Worm (Caenorhabditis elegans) whole organism, L3 larva: ENCODE measurements around the gene W02G9.4.
A peak's percentile ranks its signal among the peaks of the same experiment; 100 is the strongest.

Experiments
- R02D3.7 ChIP-seq: fragments of 150-350 bp; optimal IDR thresholded peaks from 2 replicates; lab custom pipeline; 2014; ENCODE audit warnings: missing biosample characterization, missing genetic modification characterization
- ZK546.5 ChIP-seq: sonication (generic microtip); optimal IDR thresholded peaks from 2 replicates; lab custom pipeline; 2017; ENCODE audit warnings: missing biosample characterization, missing genetic modification characterization
- aly-2 ChIP-seq: fragments of 150-350 bp; optimal IDR thresholded peaks from 2 replicates; lab custom pipeline; 2014; ENCODE audit warnings: missing biosample characterization, missing genetic modification characterization
- ceh-28 ChIP-seq: fragments of 150-350 bp; optimal IDR thresholded peaks from 2 replicates; lab custom pipeline; 2014; ENCODE audit warnings: missing biosample characterization, missing genetic modification reagents, missing genetic modification characterization
- ceh-82 ChIP-seq: fragments of 150-350 bp; optimal IDR thresholded peaks from 2 replicates; lab custom pipeline; 2014; ENCODE audit warnings: missing biosample characterization, missing genetic modification characterization
- ceh-9 ChIP-seq: sonication (generic microtip); optimal IDR thresholded peaks from 2 replicates; lab custom pipeline; 2018; ENCODE audit warnings: missing biosample characterization, missing genetic modification characterization
- egl-27 ChIP-seq: sonication (generic microtip); optimal IDR thresholded peaks from 4 replicates; lab custom pipeline; 2017; ENCODE audit warnings: missing biosample characterization, missing genetic modification reagents, missing genetic modification characterization
- elt-2 ChIP-seq: sonication (generic microtip); optimal IDR thresholded peaks from 2 replicates; lab custom pipeline; 2016; ENCODE audit warnings: missing genetic modification reagents, mild to moderate bottlenecking, missing genetic modification characterization, missing compliant biosample characterization
- elt-3 ChIP-seq, 3 experiments: fragments of 150-350 bp in 1 of 3; sonication (generic microtip) in 2 of 3; optimal IDR thresholded peaks; 2 replicates in 2 of 3; 4 replicates in 1 of 3; lab custom pipeline; 2014 to 2017; ENCODE audit warnings: missing biosample characterization in 3 of 3, missing genetic modification characterization in 3 of 3
- eor-1 ChIP-seq, 2 experiments: fragments of 150-350 bp; optimal IDR thresholded peaks; 2 replicates each; lab custom pipeline; 2014 to 2018; ENCODE audit warnings: missing biosample characterization in 2 of 2, missing genetic modification characterization in 2 of 2
- fkh-10 ChIP-seq: sonication (generic microtip); optimal IDR thresholded peaks from 2 replicates; lab custom pipeline; 2017; ENCODE audit warnings: missing biosample characterization, missing genetic modification reagents, missing genetic modification characterization
- fkh-2 ChIP-seq: fragments of 150-350 bp; optimal IDR thresholded peaks from 2 replicates; lab custom pipeline; 2014; ENCODE audit warnings: missing biosample characterization, missing genetic modification reagents, missing genetic modification characterization
- fos-1 ChIP-seq: fragments of 150-350 bp; optimal IDR thresholded peaks from 2 replicates; lab custom pipeline; 2014; ENCODE audit warnings: missing biosample characterization, missing genetic modification characterization
- hmg-11 ChIP-seq: sonication (generic microtip); optimal IDR thresholded peaks from 2 replicates; lab custom pipeline; 2016; ENCODE audit warnings: missing genetic modification characterization, missing compliant biosample characterization
- jun-1 ChIP-seq: fragments of 150-350 bp; optimal IDR thresholded peaks from 2 replicates; lab custom pipeline; 2014; ENCODE audit warnings: missing biosample characterization, missing genetic modification reagents, missing genetic modification characterization
- lin-15B ChIP-seq: fragments of 150-350 bp; optimal IDR thresholded peaks from 2 replicates; lab custom pipeline; 2014; ENCODE audit warnings: missing biosample characterization, missing genetic modification characterization
- lin-39 ChIP-seq: fragments of 150-350 bp; optimal IDR thresholded peaks from 2 replicates; lab custom pipeline; 2018; ENCODE audit warnings: missing biosample characterization, missing genetic modification reagents, missing genetic modification characterization
- mdl-1 ChIP-seq: fragments of 150-350 bp; optimal IDR thresholded peaks from 2 replicates; lab custom pipeline; 2014; ENCODE audit warnings: missing biosample characterization, missing genetic modification characterization
- nfya-1 ChIP-seq: sonication (generic microtip); optimal IDR thresholded peaks from 2 replicates; lab custom pipeline; 2017; ENCODE audit warnings: missing genetic modification characterization, mild to moderate bottlenecking, missing compliant biosample characterization, antibody characterized with exemption, moderate library complexity; ENCODE audit not compliant: insufficient read depth
- nhr-11 ChIP-seq: fragments of 150-350 bp; optimal IDR thresholded peaks from 2 replicates; lab custom pipeline; 2014; ENCODE audit warnings: missing biosample characterization, missing genetic modification characterization
- nhr-23 ChIP-seq: fragments of 150-350 bp; optimal IDR thresholded peaks from 2 replicates; lab custom pipeline; 2014; ENCODE audit warnings: missing biosample characterization, missing genetic modification reagents, missing genetic modification characterization
- nhr-237 ChIP-seq: fragments of 150-350 bp; optimal IDR thresholded peaks from 2 replicates; lab custom pipeline; 2014; ENCODE audit warnings: missing biosample characterization, missing genetic modification characterization
- nhr-25 ChIP-seq: sonication (generic microtip); optimal IDR thresholded peaks from 2 replicates; lab custom pipeline; 2017; ENCODE audit warnings: missing biosample characterization, missing genetic modification characterization
- nhr-67 ChIP-seq: fragments of 150-350 bp; optimal IDR thresholded peaks from 2 replicates; lab custom pipeline; 2014; ENCODE audit warnings: missing biosample characterization, missing genetic modification characterization
- nhr-76 ChIP-seq: fragments of 150-350 bp; sonication (generic microtip); optimal IDR thresholded peaks from 5 replicates; lab custom pipeline; 2014; ENCODE audit warnings: missing biosample characterization, missing genetic modification characterization
- nhr-77 ChIP-seq: fragments of 150-350 bp; optimal IDR thresholded peaks from 2 replicates; lab custom pipeline; 2014; ENCODE audit warnings: missing biosample characterization, missing genetic modification characterization
- pha-4 ChIP-seq: fragments of 150-350 bp; optimal IDR thresholded peaks from 2 replicates; lab custom pipeline; 2014; ENCODE audit warnings: missing biosample characterization, missing genetic modification reagents, missing genetic modification characterization
- pqm-1 ChIP-seq: fragments of 150-350 bp; optimal IDR thresholded peaks from 2 replicates; lab custom pipeline; 2017; ENCODE audit warnings: missing biosample characterization, missing genetic modification characterization, inconsistent platforms
- sea-2 ChIP-seq: fragments of 150-350 bp; sonication (generic microtip); optimal IDR thresholded peaks from 4 replicates; lab custom pipeline; 2014; ENCODE audit warnings: missing biosample characterization, missing genetic modification reagents, missing genetic modification characterization
- skn-1 ChIP-seq: fragments of 150-350 bp; optimal IDR thresholded peaks from 2 replicates; lab custom pipeline; 2014; ENCODE audit warnings: missing biosample characterization, missing genetic modification characterization
- snpc-4 ChIP-seq: fragments of 150-350 bp; optimal IDR thresholded peaks from 2 replicates; lab custom pipeline; 2014; ENCODE audit warnings: missing biosample characterization, missing genetic modification characterization
- tbx-2 ChIP-seq: sonication (generic microtip); optimal IDR thresholded peaks from 2 replicates; lab custom pipeline; 2016; ENCODE audit warnings: mild to moderate bottlenecking, missing genetic modification characterization, missing compliant biosample characterization
- unc-39 ChIP-seq: sonication (generic microtip); optimal IDR thresholded peaks from 4 replicates; lab custom pipeline; 2017; ENCODE audit warnings: missing biosample characterization, missing genetic modification characterization
- unc-62 ChIP-seq: fragments of 150-350 bp; sonication (generic microtip); optimal IDR thresholded peaks from 4 replicates; lab custom pipeline; 2014; ENCODE audit warnings: missing biosample characterization, missing genetic modification reagents, missing genetic modification characterization
- ztf-11 ChIP-seq: fragments of 150-350 bp; optimal IDR thresholded peaks from 2 replicates; lab custom pipeline; 2014; ENCODE audit warnings: missing biosample characterization, missing genetic modification characterization
- ztf-4 ChIP-seq: fragments of 150-350 bp; optimal IDR thresholded peaks from 2 replicates; lab custom pipeline; 2014; ENCODE audit warnings: missing biosample characterization, missing genetic modification characterization

Gene W02G9.4

DNA sequence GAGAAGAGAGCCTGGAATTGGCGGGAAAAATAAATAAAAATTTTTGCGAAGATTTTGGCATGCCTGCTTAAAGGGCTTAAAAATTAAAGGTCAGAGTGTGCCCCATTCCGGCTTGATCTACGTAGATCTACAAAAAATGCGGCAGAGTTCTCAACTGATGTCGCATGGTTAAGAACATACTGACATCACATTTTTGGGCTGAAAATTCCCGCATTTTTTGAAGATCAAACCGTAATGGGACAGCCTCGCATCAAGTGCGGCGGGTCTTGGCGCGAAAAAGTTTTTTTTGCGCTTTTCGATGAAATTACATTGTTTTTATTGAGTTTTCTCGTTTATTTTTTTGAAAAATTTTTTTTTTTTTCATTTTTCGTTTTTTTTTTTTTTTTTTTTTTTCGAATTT, 24.2 kb downstream of the W02G9.4 start:
- no peak for TF ChIP-seq nhr-67 (tag; lab: Kevin White, UChicago)
- TF ChIP-seq lin-15B = no peak
- no peak for TF ChIP-seq ceh-28 (tag; lab: Kevin White, UChicago)
- TF ChIP-seq skn-1 (tag; lab: Kevin White, UChicago) = no peak
- no peak for TF ChIP-seq ZK546.5
- TF ChIP-seq nhr-237 (tag; lab: Kevin White, UChicago) = no peak
- no peak for TF ChIP-seq ceh-82 (tag; lab: Kevin White, UChicago)
- no peak for TF ChIP-seq nhr-11 (tag; lab: Kevin White, UChicago)
- no peak for TF ChIP-seq hmg-11 (tag; lab: Kevin White, UChicago)

DNA sequence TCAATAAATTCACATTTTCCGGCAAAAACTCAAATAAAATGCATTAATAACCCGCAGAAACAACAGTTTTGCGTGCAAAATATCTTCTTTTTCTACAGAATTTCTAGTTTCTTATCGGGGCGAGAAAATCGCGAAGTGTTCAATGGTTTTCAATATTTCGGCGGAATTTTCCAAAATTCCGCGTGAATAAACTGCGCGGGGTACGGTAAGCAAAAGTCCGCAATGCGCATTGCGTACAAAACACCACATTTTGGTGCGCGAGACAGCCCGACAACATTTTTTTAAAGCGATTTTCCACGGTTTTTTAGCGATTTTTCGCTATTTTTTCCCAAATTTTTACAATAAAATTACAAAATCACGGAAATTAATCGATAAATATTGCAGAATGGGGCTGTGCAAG, 27.7 kb downstream of the W02G9.4 start, which contains the start of gene Y45G12B.2:
Gene Y45G12B.2 (plus strand): TSS at position 383 of the 400 bp plus-strand sequence.
- TF ChIP-seq elt-2 (tag; lab: Kevin White, UChicago) (peak; percentile 47), R02D3.7 (tag; lab: Kevin White, UChicago) (no peak), nhr-25 (peak; percentile 38), lin-15B (peak; percentile 71), pqm-1 (tag; lab: Kevin White, UChicago) (peak; percentile 58), hmg-11 (tag; lab: Kevin White, UChicago) (peak; percentile 67), ceh-28 (tag; lab: Kevin White, UChicago) (peak; percentile 31), ceh-9 (tag; lab: Kevin White, UChicago) (no peak), jun-1 (tag; lab: Kevin White, UChicago) (peak; percentile 17), sea-2 (GFP tag; lab: Kevin White, UChicago) (peak; percentile 17), aly-2 (no peak), nhr-23 (tag; lab: Kevin White, UChicago) (peak; percentile 58), tbx-2 (no peak), snpc-4 (tag; lab: Kevin White, UChicago) (peak; percentile 8), pha-4 (tag; lab: Kevin White, UChicago) (peak; percentile 77), egl-27 (tag; lab: Kevin White, UChicago) (no peak), nfya-1 (tag; lab: Kevin White, UChicago) (peak; percentile 90)

DNA sequence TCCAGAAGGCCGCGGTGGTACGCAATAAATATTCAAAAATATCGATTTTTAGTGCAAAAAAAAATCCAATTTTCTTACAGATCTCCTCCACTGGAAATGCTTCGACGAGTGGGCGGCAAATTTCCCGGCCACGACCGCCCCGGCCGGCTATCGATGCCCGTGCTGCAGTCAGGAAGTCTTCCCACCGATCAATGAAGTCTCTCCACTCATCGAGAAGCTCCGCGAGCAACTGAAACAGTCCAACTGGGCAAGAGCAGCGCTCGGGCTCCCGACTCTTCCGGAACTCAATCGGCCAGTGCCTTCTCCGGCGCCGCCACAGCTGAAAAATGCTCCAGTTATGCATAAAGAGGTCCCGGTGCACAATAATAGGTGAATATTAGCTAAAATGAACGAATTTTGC, 29.2 kb downstream of the W02G9.4 start, which contains the start of gene Y45G12B.3:
Gene Y45G12B.3 (minus strand): TSS at position 320 of the 400 bp plus-strand sequence.
- TF ChIP-seq fkh-10 (GFP tag; lab: Kevin White, UChicago) (no peak), elt-2 (tag; lab: Kevin White, UChicago) (no peak), nhr-76 (tag; lab: Kevin White, UChicago) (no peak), jun-1 (tag; lab: Kevin White, UChicago) (no peak), nhr-77 (tag; lab: Kevin White, UChicago) (no peak), mdl-1 (tag; lab: Kevin White, UChicago) (no peak), fos-1 (tag; lab: Kevin White, UChicago) (no peak), egl-27 (tag; lab: Kevin White, UChicago) (no peak), unc-39 (tag; lab: Kevin White, UChicago) (no peak), aly-2 (no peak), lin-39 (tag; lab: Kevin White, UChicago) (no peak), ztf-4 (no peak), pqm-1 (tag; lab: Kevin White, UChicago) (no peak), snpc-4 (tag; lab: Kevin White, UChicago) (no peak), skn-1 (tag; lab: Kevin White, UChicago) (no peak), unc-62 (GFP tag; lab: Kevin White, UChicago) (no peak), elt-3 (tag; optimal IDR thresholded peaks at IDR 0.05; lab: Kevin White, UChicago) (no peak), ceh-82 (tag; lab: Kevin White, UChicago) (no peak), nhr-11 (tag; lab: Kevin White, UChicago) (no peak)

DNA sequence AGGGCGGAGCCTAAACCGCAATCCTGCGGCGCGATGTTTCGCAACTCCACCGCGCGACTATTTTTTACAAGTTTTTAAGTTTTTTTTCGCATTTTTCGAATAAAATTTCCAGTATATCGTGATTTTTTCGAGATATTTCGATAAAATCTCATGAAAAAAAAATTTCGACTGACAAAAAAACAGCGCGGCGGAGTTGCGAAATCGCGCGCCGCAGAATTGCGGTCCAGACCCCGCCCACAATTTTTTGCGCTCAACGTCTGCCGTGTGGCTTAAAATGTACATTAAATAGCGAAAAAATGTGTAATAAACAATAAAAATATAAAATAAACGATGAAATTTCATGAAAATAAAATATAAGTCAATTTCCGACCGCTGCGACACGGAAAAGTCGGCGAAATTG, 31.0 kb downstream of the W02G9.4 start:
- TF ChIP-seq ceh-82 (tag; lab: Kevin White, UChicago) (no peak), ztf-11 (tag; lab: Kevin White, UChicago) (no peak), R02D3.7 (tag; lab: Kevin White, UChicago) (no peak), eor-1 (tag; optimal IDR thresholded peaks at IDR 0.05; lab: Kevin White, UChicago) (no peak), lin-15B (no peak), ZK546.5 (no peak), elt-2 (tag; lab: Kevin White, UChicago) (no peak), nhr-237 (tag; lab: Kevin White, UChicago) (no peak), lin-39 (tag; lab: Kevin White, UChicago) (no peak), fkh-2 (tag; lab: Kevin White, UChicago) (no peak), snpc-4 (tag; lab: Kevin White, UChicago) (no peak), nhr-23 (tag; lab: Kevin White, UChicago) (no peak), sea-2 (GFP tag; lab: Kevin White, UChicago) (no peak), aly-2 (no peak)
